Worm (Caenorhabditis elegans) whole organism, L4 larva: Measurements from ENCODE around the gene Y56A3A.30.

Experiments
- F26F4.8 ChIP-seq: fragments of 200-800 bp; sonication (Bioruptor generic); conservative IDR thresholded peaks from 2 replicates; pipeline ENCODE4 v1.3.6; 2022; ENCODE audit warnings: missing genetic modification characterization, missing compliant biosample characterization
- R02D3.7 ChIP-seq: fragments of 150-350 bp; sonication (generic microtip); optimal IDR thresholded peaks from 3 replicates; lab custom pipeline; 2014; ENCODE audit warnings: missing biosample characterization, missing genetic modification characterization
- Y105C5A.15 ChIP-seq: fragments of 200-800 bp; sonication (Bioruptor generic); IDR thresholded peaks from 2 replicates; pipeline ENCODE4 v1.3.6; 2022; ENCODE audit warnings: missing genetic modification characterization, missing compliant biosample characterization
- aha-1 ChIP-seq: fragments of 150-350 bp; peaks from one replicate; lab custom pipeline; 2014; ENCODE audit warnings: missing biosample characterization, missing genetic modification characterization
- arid-1 ChIP-seq: fragments of 200-800 bp; sonication (Bioruptor generic); conservative IDR thresholded peaks from 2 replicates; pipeline ENCODE4 v1.3.6; 2022; ENCODE audit warnings: missing genetic modification reagents, missing genetic modification characterization, missing compliant biosample characterization
- attf-4 ChIP-seq: sonication (generic microtip); optimal IDR thresholded peaks from 3 replicates; lab custom pipeline; 2017; ENCODE audit warnings: missing biosample characterization, missing genetic modification characterization
- ceh-32 ChIP-seq: sonication (generic microtip); optimal IDR thresholded peaks from 2 replicates; lab custom pipeline; 2016; ENCODE audit warnings: mild to moderate bottlenecking, missing genetic modification characterization, missing compliant biosample characterization; ENCODE audit not compliant: poor library complexity
- ceh-44 ChIP-seq: fragments of 200-800 bp; sonication (Bioruptor generic); IDR thresholded peaks from 2 replicates; pipeline ENCODE4 v1.3.6; 2022; ENCODE audit warnings: missing genetic modification reagents, missing genetic modification characterization, missing compliant biosample characterization
- ctbp-1 ChIP-seq: fragments of 200-800 bp; sonication (Bioruptor generic); IDR thresholded peaks from 2 replicates; pipeline ENCODE4 v1.3.6; 2022; ENCODE audit warnings: missing genetic modification reagents, missing genetic modification characterization, missing compliant biosample characterization
- daf-12 ChIP-seq: fragments of 150-350 bp; optimal IDR thresholded peaks from 2 replicates; lab custom pipeline; 2014; ENCODE audit warnings: missing biosample characterization, missing genetic modification reagents, missing genetic modification characterization
- daf-16 ChIP-seq, 3 experiments: sonication (generic microtip); optimal IDR thresholded peaks; 2 replicates each; lab custom pipeline; 2016 to 2017; ENCODE audit warnings: missing genetic modification characterization in 3 of 3, missing genetic modification reagents in 3 of 3, mild to moderate bottlenecking in 2 of 3, missing compliant biosample characterization in 2 of 3, missing biosample characterization in 1 of 3, moderate library complexity in 1 of 3
- daf-19 ChIP-seq: fragments of 200-800 bp; sonication (Bioruptor generic); conservative IDR thresholded peaks from 2 replicates; pipeline ENCODE4 v1.3.6; 2022; ENCODE audit warnings: missing genetic modification characterization, missing compliant biosample characterization
- daf-8 ChIP-seq: fragments of 200-800 bp; sonication (Bioruptor generic); IDR thresholded peaks from 2 replicates; pipeline ENCODE4 v1.3.6; 2022; ENCODE audit warnings: missing genetic modification characterization, missing compliant biosample characterization
- dmd-6 ChIP-seq: fragments of 200-800 bp; sonication (Bioruptor generic); IDR thresholded peaks from 2 replicates; pipeline ENCODE4 v1.3.6; 2022; ENCODE audit warnings: missing genetic modification reagents, missing genetic modification characterization, missing compliant biosample characterization
- dmd-8 ChIP-seq: fragments of 200-800 bp; sonication (Bioruptor generic); IDR thresholded peaks from 2 replicates; pipeline ENCODE4 v1.3.6; 2022; ENCODE audit warnings: missing genetic modification characterization, missing compliant biosample characterization
- dmd-9 ChIP-seq: fragments of 200-800 bp; sonication (Bioruptor generic); IDR thresholded peaks from 2 replicates; pipeline ENCODE4 v1.3.6; 2022; ENCODE audit warnings: missing genetic modification reagents, missing genetic modification characterization, missing compliant biosample characterization
- dpl-1 ChIP-seq: fragments of 150-350 bp; optimal IDR thresholded peaks from 2 replicates; lab custom pipeline; 2014; ENCODE audit warnings: missing biosample characterization, missing genetic modification reagents, missing genetic modification characterization
- fos-1 ChIP-seq: fragments of 150-350 bp; optimal IDR thresholded peaks from 2 replicates; lab custom pipeline; 2014; ENCODE audit warnings: missing biosample characterization, missing genetic modification characterization
- gei-8 ChIP-seq: fragments of 200-800 bp; sonication (Bioruptor generic); optimal IDR thresholded peaks from 2 replicates; lab custom pipeline; 2018; ENCODE audit warnings: mild to moderate bottlenecking, missing genetic modification characterization, missing compliant biosample characterization
- hif-1 ChIP-seq, 2 experiments: sonication (generic microtip); optimal IDR thresholded peaks; 2 replicates each; lab custom pipeline; 2016 to 2017; ENCODE audit warnings: missing compliant biosample characterization in 2 of 2, missing genetic modification characterization in 2 of 2, missing genetic modification reagents in 2 of 2, missing genotype in 2 of 2, mild to moderate bottlenecking in 1 of 2
- hlh-11 ChIP-seq: fragments of 200-800 bp; sonication (Bioruptor generic); optimal IDR thresholded peaks from 2 replicates; lab custom pipeline; 2018; ENCODE audit warnings: mild to moderate bottlenecking, missing genetic modification characterization, missing compliant biosample characterization
- hlh-30 ChIP-seq: sonication (generic microtip); optimal IDR thresholded peaks from 2 replicates; lab custom pipeline; 2017; ENCODE audit warnings: antibody characterized with exemption, mild to moderate bottlenecking, missing genetic modification characterization, missing compliant biosample characterization; ENCODE audit not compliant: insufficient read depth
- hmg-1.1 ChIP-seq: fragments of 200-800 bp; sonication (Bioruptor generic); IDR thresholded peaks from 2 replicates; pipeline ENCODE4 v1.3.6; 2022; ENCODE audit warnings: missing genetic modification reagents, missing genetic modification characterization, missing compliant biosample characterization
- jun-1 ChIP-seq: fragments of 150-350 bp; optimal IDR thresholded peaks from 2 replicates; lab custom pipeline; 2014; ENCODE audit warnings: missing biosample characterization, missing genetic modification reagents, missing genetic modification characterization
- lin-13 ChIP-seq: fragments of 150-350 bp; optimal IDR thresholded peaks from 2 replicates; lab custom pipeline; 2014; ENCODE audit warnings: missing biosample characterization, missing genetic modification reagents, missing genetic modification characterization
- lsy-2 ChIP-seq, 2 experiments: fragments of 150-350 bp in 1 of 2; sonication (generic microtip) in 1 of 2; optimal IDR thresholded peaks; 2 replicates each; lab custom pipeline; 2014 to 2017; ENCODE audit warnings: missing biosample characterization in 2 of 2, missing genetic modification characterization in 2 of 2
- mdl-1 ChIP-seq, 2 experiments: fragments of 150-350 bp in 1 of 2; sonication (generic microtip) in 1 of 2; optimal IDR thresholded peaks; 2 replicates each; lab custom pipeline; 2014 to 2017; ENCODE audit warnings: missing biosample characterization in 2 of 2, missing genetic modification characterization in 2 of 2
- mdt-29 ChIP-seq: fragments of 200-800 bp; sonication (Bioruptor generic); IDR thresholded peaks from 2 replicates; pipeline ENCODE4 v1.3.6; 2022; ENCODE audit warnings: missing genetic modification reagents, missing genetic modification characterization, missing compliant biosample characterization
- mep-1 ChIP-seq: fragments of 150-350 bp; sonication (generic microtip); optimal IDR thresholded peaks from 3 replicates; lab custom pipeline; 2014; ENCODE audit warnings: missing biosample characterization, missing genetic modification characterization
- mes-2 ChIP-seq: sonication (generic microtip); optimal IDR thresholded peaks from 2 replicates; lab custom pipeline; 2016; ENCODE audit warnings: missing genotype, mild to moderate bottlenecking, missing genetic modification characterization, missing compliant biosample characterization; ENCODE audit not compliant: poor library complexity, severe bottlenecking
- mxl-3 ChIP-seq: fragments of 200-800 bp; sonication (Bioruptor generic); optimal IDR thresholded peaks from 2 replicates; lab custom pipeline; 2018; ENCODE audit warnings: mild to moderate bottlenecking, missing genetic modification characterization, missing compliant biosample characterization
- nhr-28 ChIP-seq: fragments of 150-350 bp; optimal IDR thresholded peaks from 2 replicates; lab custom pipeline; 2014; ENCODE audit warnings: missing biosample characterization, missing genetic modification characterization
- nhr-6 ChIP-seq: fragments of 150-350 bp; optimal IDR thresholded peaks from 2 replicates; lab custom pipeline; 2014; ENCODE audit warnings: missing biosample characterization, missing genetic modification characterization
- nhr-76 ChIP-seq: fragments of 150-350 bp; optimal IDR thresholded peaks from 2 replicates; lab custom pipeline; 2014; ENCODE audit warnings: missing biosample characterization, missing genetic modification characterization
- nhr-77 ChIP-seq: fragments of 150-350 bp; optimal IDR thresholded peaks from 2 replicates; lab custom pipeline; 2014; ENCODE audit warnings: missing biosample characterization, missing genetic modification characterization
- php-3 ChIP-seq: fragments of 200-800 bp; sonication (Bioruptor generic); IDR thresholded peaks from 2 replicates; pipeline ENCODE4 v1.3.6; 2022; ENCODE audit warnings: missing genetic modification reagents, missing genetic modification characterization, missing compliant biosample characterization
- pqm-1 ChIP-seq: sonication (generic microtip); optimal IDR thresholded peaks from 2 replicates; lab custom pipeline; 2017; ENCODE audit warnings: missing biosample characterization, missing genetic modification characterization
- rbr-2 ChIP-seq: sonication (generic microtip); optimal IDR thresholded peaks from 2 replicates; lab custom pipeline; 2016; ENCODE audit warnings: missing genotype, missing genetic modification characterization, missing compliant biosample characterization
- sdz-12 ChIP-seq: fragments of 200-800 bp; sonication (Bioruptor generic); optimal IDR thresholded peaks from 2 replicates; lab custom pipeline; 2018; ENCODE audit warnings: mild to moderate bottlenecking, missing genetic modification characterization, missing compliant biosample characterization
- set-16 ChIP-seq: fragments of 200-800 bp; sonication (Bioruptor generic); IDR thresholded peaks from 2 replicates; pipeline ENCODE4 v1.3.6; 2022; ENCODE audit warnings: missing genetic modification reagents, missing genetic modification characterization, missing compliant biosample characterization
- skn-1 ChIP-seq: fragments of 150-350 bp; optimal IDR thresholded peaks from 2 replicates; lab custom pipeline; 2014; ENCODE audit warnings: missing biosample characterization, missing genetic modification characterization
- snpc-1.2 ChIP-seq: fragments of 200-800 bp; sonication (Bioruptor generic); IDR thresholded peaks from 2 replicates; pipeline ENCODE4 v1.3.6; 2022; ENCODE audit warnings: missing genetic modification reagents, missing genetic modification characterization, missing compliant biosample characterization
- snpc-4 ChIP-seq: fragments of 150-350 bp; optimal IDR thresholded peaks from 2 replicates; lab custom pipeline; 2014; ENCODE audit warnings: missing biosample characterization, missing genetic modification characterization
- spr-1 ChIP-seq: sonication (generic microtip); optimal IDR thresholded peaks from 2 replicates; lab custom pipeline; 2016; ENCODE audit warnings: mild to moderate bottlenecking, missing genetic modification characterization, missing compliant biosample characterization
- unc-130 ChIP-seq: sonication (generic microtip); optimal IDR thresholded peaks from 2 replicates; lab custom pipeline; 2016; ENCODE audit warnings: missing genetic modification reagents, missing genetic modification characterization, missing compliant biosample characterization
- unc-62 ChIP-seq, 3 experiments: fragments of 150-350 bp in 1 of 3; sonication (generic microtip); optimal IDR thresholded peaks in 2 of 3; peaks in 1 of 3; 1 replicate in 1 of 3; 2 replicates in 2 of 3; lab custom pipeline; 2014 to 2017; ENCODE audit warnings: missing biosample characterization in 3 of 3, missing genetic modification characterization in 3 of 3, missing genetic modification reagents in 3 of 3, missing genotype in 1 of 3
- vab-7 ChIP-seq: fragments of 200-800 bp; sonication (Bioruptor generic); IDR thresholded peaks from 2 replicates; pipeline ENCODE4 v1.3.6; 2022; ENCODE audit warnings: missing genetic modification reagents, missing genetic modification characterization, missing compliant biosample characterization
- zip-11 ChIP-seq: fragments of 200-800 bp; sonication (Bioruptor generic); IDR thresholded peaks from 2 replicates; pipeline ENCODE4 v1.3.6; 2022; ENCODE audit warnings: missing genetic modification characterization, missing compliant biosample characterization
- ztf-7 ChIP-seq: fragments of 150-350 bp; optimal IDR thresholded peaks from 2 replicates; lab custom pipeline; 2014; ENCODE audit warnings: missing biosample characterization, missing genetic modification characterization

Y56A3A.30 gene

DNA sequence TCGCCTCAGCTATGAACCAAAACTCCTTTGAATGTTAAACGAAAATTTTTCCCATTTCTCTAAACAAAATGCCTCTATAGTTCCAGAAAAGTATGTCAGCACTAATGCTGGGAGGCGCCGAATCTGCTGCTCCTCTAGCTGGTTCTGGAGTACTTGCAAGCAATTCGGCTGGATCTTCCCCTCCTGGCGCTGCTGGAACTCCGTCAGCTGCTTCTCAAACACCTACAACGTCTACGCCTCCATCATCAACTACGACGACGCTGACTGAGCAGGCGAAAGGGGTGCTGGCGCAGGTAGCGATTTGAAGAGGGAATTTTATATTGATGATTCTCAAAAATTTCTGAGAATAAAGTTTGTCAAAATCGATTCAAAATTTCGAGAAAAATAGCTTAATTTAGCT is 3.6 kb upstream of the Y56A3A.30 start:
- no peak for TF ChIP-seq sdz-12 (GFP tag; lab: Kevin White, UChicago)
- TF ChIP-seq hlh-11 (tag; lab: Kevin White, UChicago), result no peak
- no peak for TF ChIP-seq dmd-6 (GFP tag; lab: Robert Waterston, UW)
- no peak for TF ChIP-seq vab-7
- no peak for TF ChIP-seq zip-11 (GFP tag; lab: Robert Waterston, UW)
- TF ChIP-seq ceh-44 (GFP tag; lab: Robert Waterston, UW), result no peak
- TF ChIP-seq spr-1 (tag; lab: Kevin White, UChicago), result no peak
- TF ChIP-seq nhr-6, result no peak
- no peak for TF ChIP-seq snpc-1.2 (GFP tag; lab: Robert Waterston, UW)
- TF ChIP-seq aha-1 (tag; lab: Kevin White, UChicago), result peak; percentile 71
- peak; percentile 33; the same call in 1 of the 2 replicates for TF ChIP-seq set-16 (GFP tag; lab: Robert Waterston, UW)
- TF ChIP-seq attf-4 (tag; lab: Kevin White, UChicago), result no peak
- no peak for TF ChIP-seq daf-19 (GFP tag; lab: Robert Waterston, UW)
- no peak for TF ChIP-seq F26F4.8 (GFP tag; lab: Robert Waterston, UW)

DNA sequence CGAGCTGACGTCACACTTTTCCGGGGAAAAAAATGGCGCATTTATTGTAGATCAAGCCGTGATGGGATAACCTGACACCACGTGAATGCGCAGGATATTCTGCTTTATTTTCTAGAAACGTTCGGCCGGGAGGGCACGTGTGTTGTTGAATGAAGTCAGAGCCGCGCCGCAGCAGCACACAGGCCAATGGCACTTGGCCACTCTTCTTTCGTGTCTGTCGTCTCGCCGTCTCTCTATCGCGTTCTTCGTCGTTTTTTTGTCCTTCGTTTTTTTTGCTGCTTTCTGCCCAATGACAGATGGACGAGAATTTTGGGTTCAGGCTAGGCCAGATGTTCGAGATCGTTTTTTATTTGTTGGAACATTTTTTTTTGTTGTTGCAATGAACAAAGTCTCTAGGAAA is 2.7 kb upstream of the Y56A3A.30 start:
- TF ChIP-seq dmd-9 (no peak), skn-1 (tag; lab: Kevin White, UChicago) (no peak), ctbp-1 (0 out of 2 replicates have a peak, but pooled peaks have one; percentile 38), lsy-2 (tag; optimal IDR thresholded peaks at IDR 0.05; lab: Kevin White, UChicago) (peak in 1 of 2 experiments; percentile 65), daf-8 (GFP tag; lab: Robert Waterston, UW) (no peak), hmg-1.1 (GFP tag; lab: Robert Waterston, UW) (peak; percentile 76), dmd-6 (GFP tag; lab: Robert Waterston, UW) (peak; percentile 48; the same call in 1 of the 2 replicates), ceh-32 (no peak), snpc-4 (no peak), php-3 (GFP tag; lab: Robert Waterston, UW) (no peak), pqm-1 (tag; lab: Kevin White, UChicago) (no peak), jun-1 (tag; lab: Kevin White, UChicago) (no peak), gei-8 (GFP tag; lab: Kevin White, UChicago) (no peak), nhr-76 (tag; lab: Kevin White, UChicago) (no peak), unc-130 (GFP tag; lab: Kevin White, UChicago) (no peak), rbr-2 (tag; lab: Kevin White, UChicago) (peak; percentile 42), dpl-1 (GFP tag; lab: Kevin White, UChicago) (peak; percentile 36), nhr-77 (tag; lab: Kevin White, UChicago) (peak; percentile 34), set-16 (GFP tag; lab: Robert Waterston, UW) (peak; percentile 24; the same call in 1 of the 2 replicates), Y105C5A.15 (GFP tag; lab: Robert Waterston, UW) (no peak), unc-62 (GFP tag; optimal IDR thresholded peaks at IDR 0.05 in 1 of 2; lab: Kevin White, UChicago) (peak in 1 of 2 experiments; percentile 80), unc-62 (tag; optimal IDR thresholded peaks at IDR 0.05; lab: Kevin White, UChicago) (no peak), mdt-29 (GFP tag; lab: Robert Waterston, UW) (no peak), fos-1 (tag; lab: Kevin White, UChicago) (no peak), nhr-28 (tag; lab: Kevin White, UChicago) (peak; percentile 42), mdl-1 (tag; optimal IDR thresholded peaks at IDR 0.05; lab: Kevin White, UChicago) (peak; percentile 30 to 83), hlh-30 (tag; lab: Kevin White, UChicago) (peak; percentile 87), mep-1 (tag; lab: Kevin White, UChicago) (peak; percentile 65), hlh-11 (tag; lab: Kevin White, UChicago) (peak; percentile 64), mes-2 (tag; lab: Kevin White, UChicago) (peak; percentile 70), ztf-7 (tag; lab: Kevin White, UChicago) (no peak), R02D3.7 (tag; lab: Kevin White, UChicago) (no peak), nhr-6 (peak; percentile 6), arid-1 (no peak), mxl-3 (peak; percentile 89), hif-1 (tag; optimal IDR thresholded peaks at IDR 0.05; lab: Kevin White, UChicago) (peak in 1 of 2 experiments; percentile 53), dmd-8 (GFP tag; lab: Robert Waterston, UW) (0 out of 2 replicates have a peak, but pooled peaks have one; percentile 47), lin-13 (peak; percentile 52), daf-16 (GFP tag; optimal IDR thresholded peaks at IDR 0.05; lab: Kevin White, UChicago) (no peak), daf-16 (tag; optimal IDR thresholded peaks at IDR 0.05; lab: Kevin White, UChicago) (no peak), daf-12 (no peak)
